Worm (Caenorhabditis elegans) whole organism, mixed stage, embryonic: ENCODE measurements around the gene K08F8.7.

Experiments
- M03D4.4 ChIP-seq: sonication (generic microtip); optimal IDR thresholded peaks from 2 replicates; lab custom pipeline; 2017; ENCODE audit warnings: mild to moderate bottlenecking, missing genetic modification characterization, missing compliant biosample characterization
- bed-3 ChIP-seq: fragments of 200-800 bp; sonication (Bioruptor generic); optimal IDR thresholded peaks from 3 replicates; lab custom pipeline; 2018; ENCODE audit warnings: mild to moderate bottlenecking, missing genetic modification characterization, moderate library complexity, missing compliant biosample characterization
- blmp-1 ChIP-seq: fragments of 150-350 bp; optimal IDR thresholded peaks from 2 replicates; lab custom pipeline; 2014; ENCODE audit warnings: missing biosample characterization, missing genetic modification characterization
- ceh-39 ChIP-seq: fragments of 150-350 bp; optimal IDR thresholded peaks from 2 replicates; lab custom pipeline; 2014; ENCODE audit warnings: missing biosample characterization, missing genetic modification characterization
- ceh-83 ChIP-seq: fragments of 200-800 bp; sonication (Bioruptor generic); optimal IDR thresholded peaks from 2 replicates; lab custom pipeline; 2018; ENCODE audit warnings: mild to moderate bottlenecking, missing genetic modification characterization, missing compliant biosample characterization
- ces-1 ChIP-seq: fragments of 150-350 bp; optimal IDR thresholded peaks from 2 replicates; lab custom pipeline; 2014; ENCODE audit warnings: missing biosample characterization, missing genetic modification reagents, missing genetic modification characterization
- cnd-1 ChIP-seq: fragments of 200-800 bp; sonication (Bioruptor generic); optimal IDR thresholded peaks from 2 replicates; lab custom pipeline; 2018; ENCODE audit warnings: mild to moderate bottlenecking, missing genetic modification characterization, missing compliant biosample characterization
- drap-1 ChIP-seq: fragments of 200-800 bp; sonication (Bioruptor generic); optimal IDR thresholded peaks from 3 replicates; lab custom pipeline; 2018; ENCODE audit warnings: mild to moderate bottlenecking, missing genetic modification characterization, missing compliant biosample characterization
- elt-1 ChIP-seq: sonication (generic microtip); optimal IDR thresholded peaks from 2 replicates; lab custom pipeline; 2017; ENCODE audit warnings: missing genetic modification characterization, mild to moderate bottlenecking, missing compliant biosample characterization, antibody characterized with exemption, moderate library complexity, borderline replicate concordance; ENCODE audit not compliant: insufficient read depth
- elt-3 ChIP-seq: fragments of 150-350 bp; optimal IDR thresholded peaks from 2 replicates; lab custom pipeline; 2014; ENCODE audit warnings: missing biosample characterization, missing genetic modification characterization
- flh-1 ChIP-seq: fragments of 200-800 bp; sonication (Bioruptor generic); optimal IDR thresholded peaks from 2 replicates; lab custom pipeline; 2018; ENCODE audit warnings: mild to moderate bottlenecking, missing genetic modification characterization, moderate library complexity, missing compliant biosample characterization
- ham-2 ChIP-seq: fragments of 200-800 bp; sonication (Bioruptor generic); optimal IDR thresholded peaks from 2 replicates; lab custom pipeline; 2018; ENCODE audit warnings: mild to moderate bottlenecking, missing genetic modification characterization, missing compliant biosample characterization
- hlh-1 ChIP-seq: fragments of 150-350 bp; optimal IDR thresholded peaks from 2 replicates; lab custom pipeline; 2014; ENCODE audit warnings: missing biosample characterization, missing genetic modification reagents, missing genetic modification characterization
- lin-13 ChIP-seq: fragments of 150-350 bp; optimal IDR thresholded peaks from 2 replicates; lab custom pipeline; 2014; ENCODE audit warnings: missing biosample characterization, missing genetic modification characterization
- lin-32 ChIP-seq: fragments of 200-800 bp; sonication (Bioruptor generic); optimal IDR thresholded peaks from 2 replicates; lab custom pipeline; 2018; ENCODE audit warnings: mild to moderate bottlenecking, missing genetic modification characterization, missing compliant biosample characterization
- lsy-2 ChIP-seq: fragments of 150-350 bp; optimal IDR thresholded peaks from 2 replicates; lab custom pipeline; 2014; ENCODE audit warnings: missing biosample characterization, missing genetic modification characterization
- mab-5 ChIP-seq: fragments of 150-350 bp; optimal IDR thresholded peaks from 2 replicates; lab custom pipeline; 2014; ENCODE audit warnings: missing biosample characterization, missing genetic modification characterization
- mls-2 ChIP-seq: sonication (generic microtip); optimal IDR thresholded peaks from 2 replicates; lab custom pipeline; 2016; ENCODE audit warnings: mild to moderate bottlenecking, missing genetic modification characterization, moderate library complexity, missing compliant biosample characterization
- nhr-2 ChIP-seq: fragments of 150-350 bp; optimal IDR thresholded peaks from 2 replicates; lab custom pipeline; 2014; ENCODE audit warnings: missing biosample characterization, missing genetic modification characterization
- nhr-237 ChIP-seq: fragments of 150-350 bp; optimal IDR thresholded peaks from 2 replicates; lab custom pipeline; 2014; ENCODE audit warnings: missing biosample characterization, missing genetic modification characterization
- nhr-28 ChIP-seq: fragments of 150-350 bp; optimal IDR thresholded peaks from 2 replicates; lab custom pipeline; 2014; ENCODE audit warnings: missing biosample characterization, missing genetic modification characterization
- pha-4 ChIP-seq: fragments of 150-350 bp; optimal IDR thresholded peaks from 2 replicates; lab custom pipeline; 2018; ENCODE audit warnings: missing biosample characterization, missing genetic modification reagents, missing genetic modification characterization
- sem-2 ChIP-seq: fragments of 200-800 bp; sonication (Bioruptor generic); optimal IDR thresholded peaks from 2 replicates; lab custom pipeline; 2018; ENCODE audit warnings: mild to moderate bottlenecking, missing genetic modification characterization, missing compliant biosample characterization
- snpc-4 ChIP-seq: fragments of 150-350 bp; optimal IDR thresholded peaks from 2 replicates; lab custom pipeline; 2014; ENCODE audit warnings: missing biosample characterization, missing genetic modification characterization
- tbx-8 ChIP-seq: fragments of 200-800 bp; sonication (Bioruptor generic); optimal IDR thresholded peaks from 2 replicates; lab custom pipeline; 2018; ENCODE audit warnings: mild to moderate bottlenecking, missing genetic modification characterization, moderate library complexity, missing compliant biosample characterization
- unc-120 ChIP-seq: sonication (generic microtip); optimal IDR thresholded peaks from 2 replicates; lab custom pipeline; 2017; ENCODE audit warnings: missing genetic modification characterization, missing compliant biosample characterization; ENCODE audit not compliant: poor library complexity, severe bottlenecking
- unc-39 ChIP-seq: fragments of 150-350 bp; optimal IDR thresholded peaks from 2 replicates; lab custom pipeline; 2014; ENCODE audit warnings: missing biosample characterization, missing genetic modification characterization
- unc-62 ChIP-seq: fragments of 150-350 bp; optimal IDR thresholded peaks from 2 replicates; lab custom pipeline; 2014; ENCODE audit warnings: missing biosample characterization, missing genetic modification reagents, missing genetic modification characterization
- zip-8 ChIP-seq: fragments of 150-350 bp; optimal IDR thresholded peaks from 2 replicates; lab custom pipeline; 2014; ENCODE audit warnings: missing biosample characterization, missing genetic modification characterization

K08F8.7 gene

DNA sequence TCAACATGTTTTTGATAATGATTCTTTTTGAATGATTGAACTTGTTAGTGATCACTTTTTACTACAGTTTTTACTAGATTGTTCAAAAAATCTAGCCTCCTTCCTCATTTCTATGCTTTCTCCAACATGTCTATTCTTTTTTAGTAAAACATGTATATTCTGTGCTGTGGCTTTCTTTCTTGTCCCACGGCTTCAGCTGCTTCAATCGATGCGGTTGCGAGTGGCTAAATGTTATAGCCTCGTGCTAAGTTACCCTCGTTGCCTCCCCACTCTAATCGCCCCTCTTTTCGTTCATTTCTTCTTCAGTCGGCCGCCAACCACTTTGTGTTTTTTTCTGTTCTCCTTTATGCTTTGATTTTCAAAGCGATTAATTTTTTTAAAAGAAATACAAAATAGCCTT, 30.7 kb upstream of the K08F8.7 start:
- TF ChIP-seq nhr-2 (tag; lab: Kevin White, UChicago), result no peak
- TF ChIP-seq lin-32 (GFP tag; lab: Kevin White, UChicago), result no peak
- TF ChIP-seq unc-39 (tag; lab: Kevin White, UChicago), result no peak
- TF ChIP-seq lsy-2 (tag; lab: Kevin White, UChicago), result no peak
- TF ChIP-seq snpc-4, result no peak
- peak; percentile 54 for TF ChIP-seq ces-1 (GFP tag; lab: Kevin White, UChicago)
- TF ChIP-seq blmp-1 (tag; lab: Kevin White, UChicago), result no peak
- no peak for TF ChIP-seq tbx-8
- TF ChIP-seq ceh-83 (GFP tag; lab: Kevin White, UChicago), result peak; percentile 3
- no peak for TF ChIP-seq elt-3 (tag; lab: Kevin White, UChicago)
- peak; percentile 27 for TF ChIP-seq mls-2
- TF ChIP-seq nhr-237, result no peak
- no peak for TF ChIP-seq M03D4.4 (tag; lab: Kevin White, UChicago)
- peak; percentile 34 for TF ChIP-seq ham-2 (GFP tag; lab: Kevin White, UChicago)

DNA sequence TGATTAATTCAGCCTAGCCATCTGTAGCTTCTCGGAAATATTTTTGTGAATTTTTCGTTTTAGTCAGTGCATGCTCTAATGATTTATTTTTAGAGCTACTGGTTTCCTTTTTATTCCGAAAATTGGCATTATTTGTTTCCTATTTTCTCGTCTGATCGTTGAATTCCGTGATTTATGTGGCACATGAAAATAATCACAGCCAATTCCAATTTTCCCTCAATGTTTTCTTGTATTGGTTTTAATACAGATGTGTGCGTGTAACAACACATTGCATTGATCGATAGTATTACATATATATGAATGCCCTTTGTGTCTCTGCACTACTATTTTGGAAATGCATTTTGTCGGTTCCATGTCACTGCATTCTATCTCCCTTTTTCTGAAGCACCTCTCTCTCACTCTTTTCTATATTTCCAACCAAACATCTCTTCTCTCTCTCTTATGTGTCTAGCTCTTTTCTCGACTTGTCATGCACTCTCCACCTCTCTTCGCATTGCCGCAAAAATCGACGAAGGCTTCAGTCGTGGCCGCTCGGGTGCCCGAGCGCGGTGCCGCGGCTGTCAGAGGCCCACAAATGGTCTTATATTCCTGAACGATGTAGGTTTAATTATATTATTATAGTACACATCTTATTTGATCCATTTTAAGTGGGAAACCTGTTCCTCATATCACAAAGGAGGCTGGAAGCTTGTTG, 29.2 kb upstream of the K08F8.7 start:
- peak; percentile 60 for TF ChIP-seq unc-120 (tag; lab: Kevin White, UChicago)
- TF ChIP-seq elt-1 (tag; lab: Kevin White, UChicago), result no peak
- peak; percentile 9 for TF ChIP-seq ces-1 (GFP tag; lab: Kevin White, UChicago)
- peak; percentile 2 for TF ChIP-seq unc-62 (GFP tag; lab: Kevin White, UChicago)

DNA sequence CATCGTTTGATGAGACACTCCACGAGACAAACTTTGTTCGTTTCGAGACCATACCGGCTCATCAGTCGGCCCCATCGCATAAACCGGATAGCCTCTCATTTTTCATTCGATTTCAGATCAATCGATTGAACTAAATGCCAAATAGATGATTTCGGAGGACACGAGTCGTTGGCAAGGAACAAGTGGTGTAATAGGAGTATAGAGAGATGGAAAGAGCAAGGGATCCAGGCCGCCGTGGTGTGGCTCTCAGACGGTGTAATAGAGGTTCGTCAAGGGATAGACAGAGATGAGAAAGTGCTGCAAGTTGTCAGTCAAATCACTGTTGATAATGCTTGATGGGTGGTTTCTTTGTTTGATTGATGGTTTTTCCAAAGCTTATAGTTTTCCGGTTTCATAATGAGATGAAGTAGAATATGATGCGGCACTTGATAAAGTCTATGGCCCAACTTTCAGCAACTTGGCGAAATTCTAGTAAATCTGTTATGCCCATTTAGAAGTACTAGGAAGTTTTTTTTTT, 28.3 kb upstream of the K08F8.7 start, which contains the start of gene sgn-1:
Gene sgn-1, minus strand, starts transcription at position 220 of the 517 bp plus-strand sequence.
- TF ChIP-seq hlh-1 (tag; lab: Kevin White, UChicago) (peak; percentile 71), cnd-1 (tag; lab: Kevin White, UChicago) (no peak), unc-62 (GFP tag; lab: Kevin White, UChicago) (peak; percentile 96), unc-120 (tag; lab: Kevin White, UChicago) (peak; percentile 64)

DNA sequence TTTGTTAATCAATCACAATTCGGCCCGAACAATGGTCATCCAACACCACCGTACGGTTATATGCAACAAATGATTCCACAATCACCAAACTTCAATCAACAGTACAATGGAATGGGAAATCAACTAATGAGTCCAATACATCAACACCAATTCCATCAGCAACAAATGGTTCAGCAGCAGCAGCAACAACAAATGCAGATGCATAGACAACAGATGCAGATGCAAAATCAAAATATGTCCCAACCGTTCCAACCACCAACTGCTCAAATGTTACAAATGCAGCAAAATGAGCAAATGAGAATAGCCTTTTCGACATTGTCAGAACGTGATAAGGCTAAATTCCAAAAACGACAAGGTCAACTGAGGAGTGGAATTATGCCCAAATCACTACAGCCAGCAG, 21.3 kb upstream of the K08F8.7 start:
- no peak for TF ChIP-seq pha-4 (tag; lab: Kevin White, UChicago)
- no peak for TF ChIP-seq snpc-4
- no peak for TF ChIP-seq zip-8 (tag; lab: Kevin White, UChicago)
- TF ChIP-seq lin-13 (tag; lab: Kevin White, UChicago), result no peak
- TF ChIP-seq drap-1 (GFP tag; lab: Kevin White, UChicago), result no peak
- no peak for TF ChIP-seq ceh-39 (tag; lab: Kevin White, UChicago)
- TF ChIP-seq mab-5 (tag; lab: Kevin White, UChicago), result no peak
- no peak for TF ChIP-seq blmp-1 (tag; lab: Kevin White, UChicago)
- TF ChIP-seq mls-2, result no peak

DNA sequence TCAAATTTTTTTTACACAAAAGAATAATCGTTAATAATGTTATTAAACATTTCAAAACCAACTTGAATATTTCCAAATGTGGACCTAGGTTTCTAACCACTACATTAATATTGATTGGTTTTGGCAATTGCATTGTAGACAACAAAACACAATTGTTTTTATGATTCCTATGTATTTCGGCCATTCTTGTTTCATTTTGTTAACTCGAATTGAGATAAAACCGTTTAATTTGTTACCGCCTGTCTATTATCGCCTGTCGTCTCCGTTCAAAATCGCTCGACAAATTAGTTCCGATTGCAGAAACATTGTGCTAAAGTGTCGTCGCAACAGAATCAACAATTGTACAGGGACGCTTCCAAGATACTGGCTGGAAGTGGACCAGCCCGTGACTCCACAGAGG, 15.5 kb upstream of the K08F8.7 start, which contains the start of gene let-19:
Gene let-19, plus strand, starts transcription at position 301 of the 400 bp plus-strand sequence.
- TF ChIP-seq bed-3 (GFP tag; lab: Kevin White, UChicago) (no peak), unc-39 (tag; lab: Kevin White, UChicago) (no peak), ceh-83 (GFP tag; lab: Kevin White, UChicago) (no peak), sem-2 (GFP tag; lab: Kevin White, UChicago) (no peak), drap-1 (GFP tag; lab: Kevin White, UChicago) (no peak), tbx-8 (no peak), lin-13 (tag; lab: Kevin White, UChicago) (no peak), flh-1 (GFP tag; lab: Kevin White, UChicago) (no peak), snpc-4 (no peak), cnd-1 (tag; lab: Kevin White, UChicago) (no peak), nhr-28 (tag; lab: Kevin White, UChicago) (no peak), mab-5 (tag; lab: Kevin White, UChicago) (no peak), zip-8 (tag; lab: Kevin White, UChicago) (no peak), elt-1 (tag; lab: Kevin White, UChicago) (no peak), ceh-39 (tag; lab: Kevin White, UChicago) (no peak), hlh-1 (tag; lab: Kevin White, UChicago) (no peak)
